Worm (Caenorhabditis elegans): ENCODE measurements around the gene bath-46.

Gene bath-46

DNA sequence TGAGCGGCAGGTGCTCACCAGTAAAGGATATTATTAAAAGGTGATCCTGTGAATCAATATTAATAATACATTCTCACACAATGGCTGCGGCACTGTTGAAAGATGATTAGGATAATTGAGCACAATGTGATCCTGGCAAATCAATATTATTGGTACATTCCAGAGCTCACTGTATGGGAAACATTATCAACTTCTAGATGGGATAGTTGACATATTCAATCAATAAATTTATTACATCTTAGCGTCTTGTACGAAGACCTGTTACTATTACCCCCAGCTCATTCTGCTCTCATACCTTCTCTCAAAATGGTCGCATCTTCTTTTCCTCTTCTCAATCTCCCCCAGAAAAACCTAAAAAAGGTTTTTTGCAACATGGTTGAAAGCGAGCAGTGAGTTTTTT lies 29.5 kb upstream of the bath-46 start, which contains the start of gene fbxb-49:
Gene fbxb-49 (plus strand): TSS at position 301 of the 400 bp plus-strand sequence.
- TF ChIP-seq nhr-10 (tag; optimal IDR thresholded peaks at IDR 0.05) (no peak), mab-5 (tag; optimal IDR thresholded peaks at IDR 0.05) (no peak), nhr-129 (tag; optimal IDR thresholded peaks at IDR 0.05) (no peak), gmeb-1 (tag; optimal IDR thresholded peaks at IDR 0.05) (no peak), nhr-23 (tag; optimal IDR thresholded peaks at IDR 0.05) (no peak)

- no peak for TF ChIP-seq ztf-1 (GFP tag; conservative IDR thresholded peaks at IDR 0.05)
- no peak for TF ChIP-seq mbf-1 (tag; optimal IDR thresholded peaks at IDR 0.05)
- TF ChIP-seq R02D3.7 (tag; optimal IDR thresholded peaks at IDR 0.05), result no peak
- TF ChIP-seq nhr-129 (tag; optimal IDR thresholded peaks at IDR 0.05), result no peak
- TF ChIP-seq nhr-77 (tag; optimal IDR thresholded peaks at IDR 0.05), result no peak
- TF ChIP-seq lin-39 (tag; optimal IDR thresholded peaks at IDR 0.05), result no peak
- no peak for TF ChIP-seq sem-4 (tag; optimal IDR thresholded peaks at IDR 0.05)
- TF ChIP-seq elt-3 (tag; optimal IDR thresholded peaks at IDR 0.05), result no peak
- TF ChIP-seq lin-13 (GFP tag; optimal IDR thresholded peaks at IDR 0.05), result no peak
- no peak for TF ChIP-seq snpc-4 (tag; optimal IDR thresholded peaks at IDR 0.05)
- TF ChIP-seq blmp-1 (tag; optimal IDR thresholded peaks at IDR 0.05; ENCODE audit: insufficient read depth), result no peak
- no peak for TF ChIP-seq ceh-82 (tag; optimal IDR thresholded peaks at IDR 0.05)
- no peak for TF ChIP-seq fos-1 (tag; optimal IDR thresholded peaks at IDR 0.05)
- no peak for TF ChIP-seq ztf-11 (tag; optimal IDR thresholded peaks at IDR 0.05)
Observed at ce11 chrII:1571032-1571431, 26.7 kb upstream of the bath-46 start, which contains the start of gene fbxb-46. TSS of gene fbxb-46 (minus strand) at chrII:1571132.

ce11 chrII:1576030-1576429 lies 21.7 kb upstream of the bath-46 start, which contains the start of gene K05F6.10:
TSS of gene K05F6.10 (minus strand) at chrII:1576130.
- no peak for TF ChIP-seq dmd-4 (tag; optimal IDR thresholded peaks at IDR 0.05)
- no peak for TF ChIP-seq nhr-6 (tag; optimal IDR thresholded peaks at IDR 0.05)
- no peak for TF ChIP-seq lsy-2 (tag; optimal IDR thresholded peaks at IDR 0.05)
- no peak for TF ChIP-seq nhr-12 (tag; optimal IDR thresholded peaks at IDR 0.05)
- no peak for TF ChIP-seq ztf-11 (tag; optimal IDR thresholded peaks at IDR 0.05)
- no peak for TF ChIP-seq lin-11 (tag; optimal IDR thresholded peaks at IDR 0.05)

DNA sequence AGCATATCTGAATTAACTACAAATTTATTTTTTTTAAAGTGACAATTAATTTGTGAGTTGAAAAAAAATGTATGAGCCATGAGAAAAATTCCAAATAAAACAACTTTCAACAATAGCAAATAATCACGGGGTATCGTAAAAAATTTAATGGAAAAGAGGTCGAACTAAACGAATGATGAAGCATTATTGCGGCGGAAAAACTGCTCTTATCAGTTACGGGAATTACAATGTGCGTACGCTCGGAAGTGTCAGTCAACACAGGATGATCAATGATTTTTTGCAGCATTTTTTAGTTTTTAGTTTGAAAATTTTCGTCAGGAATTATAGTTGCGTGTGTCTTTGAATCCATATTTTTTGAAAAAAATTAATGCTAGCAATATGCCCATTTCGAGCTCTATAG lies 20.9 kb upstream of the bath-46 start:
- TF ChIP-seq fos-1 (tag; optimal IDR thresholded peaks at IDR 0.05) (peak; percentile 82), C34F6.9 (tag; optimal IDR thresholded peaks at IDR 0.05) (no peak)

- TF ChIP-seq C34F6.9 (tag; optimal IDR thresholded peaks at IDR 0.05), result no peak
- no peak for TF ChIP-seq ama-1 (optimal IDR thresholded peaks at IDR 0.05)
- no peak for TF ChIP-seq crh-2 (tag; optimal IDR thresholded peaks at IDR 0.05)
- no peak for TF ChIP-seq Y55F3AM.14 (GFP tag; optimal IDR thresholded peaks at IDR 0.05)
- TF ChIP-seq peb-1 (tag; optimal IDR thresholded peaks at IDR 0.05), result no peak
- no peak for TF ChIP-seq nhr-21 (tag; optimal IDR thresholded peaks at IDR 0.05)
- no peak for TF ChIP-seq egl-27 (tag; optimal IDR thresholded peaks at IDR 0.05)
- TF ChIP-seq nhr-12 (tag; optimal IDR thresholded peaks at IDR 0.05), result no peak
- TF ChIP-seq lin-11 (tag; optimal IDR thresholded peaks at IDR 0.05), result no peak
- no peak for TF ChIP-seq ceh-82 (tag; optimal IDR thresholded peaks at IDR 0.05)
- no peak for TF ChIP-seq mab-5 (tag; optimal IDR thresholded peaks at IDR 0.05)
- TF ChIP-seq ztf-1 (GFP tag; conservative IDR thresholded peaks at IDR 0.05), result no peak
- no peak for TF ChIP-seq unc-39 (tag; optimal IDR thresholded peaks at IDR 0.05)
- no peak for TF ChIP-seq ZK546.5 (tag; optimal IDR thresholded peaks at IDR 0.05)
- TF ChIP-seq blmp-1 (tag; optimal IDR thresholded peaks at IDR 0.05; ENCODE audit: insufficient read depth), result no peak
- TF ChIP-seq mdl-1 (tag; optimal IDR thresholded peaks at IDR 0.05), result no peak
- no peak for TF ChIP-seq F13H6.1 (tag; optimal IDR thresholded peaks at IDR 0.05)
- TF ChIP-seq fos-1 (tag; optimal IDR thresholded peaks at IDR 0.05), result no peak
Observed at ce11 chrII:1579886-1580285, 17.8 kb upstream of the bath-46 start, which contains the start of gene math-38. TSS of gene math-38 (minus strand) at chrII:1579986.

ce11 chrII:1584140-1584539 lies 13.6 kb upstream of the bath-46 start, which contains the start of gene clec-21:
TSS of gene clec-21 (minus strand) at chrII:1584240.
- TF ChIP-seq aly-2 (tag; optimal IDR thresholded peaks at IDR 0.05) (no peak), C34F6.9 (tag; optimal IDR thresholded peaks at IDR 0.05) (no peak), nhr-6 (tag; optimal IDR thresholded peaks at IDR 0.05) (no peak), nhr-21 (tag; optimal IDR thresholded peaks at IDR 0.05) (no peak), lin-39 (tag; optimal IDR thresholded peaks at IDR 0.05) (no peak), nhr-10 (tag; optimal IDR thresholded peaks at IDR 0.05) (no peak), peb-1 (tag; optimal IDR thresholded peaks at IDR 0.05) (no peak), elt-1 (tag; optimal IDR thresholded peaks at IDR 0.05) (no peak), elt-3 (tag; optimal IDR thresholded peaks at IDR 0.05) (no peak), mab-5 (tag; optimal IDR thresholded peaks at IDR 0.05) (no peak)
